Worm (Caenorhabditis elegans) whole organism, L4 larva: ENCODE data around the gene mif-2.

Experiments
- F26F4.8 ChIP-seq: fragments of 200-800 bp; sonication (Bioruptor generic); conservative IDR thresholded peaks from 2 replicates; pipeline ENCODE4 v1.3.6; 2022; ENCODE audit warnings: missing genetic modification characterization, missing compliant biosample characterization
- F44E2.7 ChIP-seq: fragments of 200-800 bp; sonication (Bioruptor generic); IDR thresholded peaks from 2 replicates; pipeline ENCODE4 v2.1.2; 2022; ENCODE audit warnings: missing genetic modification characterization, missing compliant biosample characterization
- R02D3.7 ChIP-seq: fragments of 150-350 bp; sonication (generic microtip); optimal IDR thresholded peaks from 3 replicates; lab custom pipeline; 2014; ENCODE audit warnings: missing biosample characterization, missing genetic modification characterization
- Y5F2A.4 ChIP-seq: fragments of 200-800 bp; sonication (Bioruptor generic); optimal IDR thresholded peaks from 2 replicates; lab custom pipeline; 2018; ENCODE audit warnings: mild to moderate bottlenecking, missing genetic modification characterization, missing compliant biosample characterization
- ama-1 ChIP-seq: fragments of 150-350 bp; optimal IDR thresholded peaks from 2 replicates; lab custom pipeline; 2014; ENCODE audit warnings: inconsistent platforms, mixed read lengths
- ceh-82 ChIP-seq: sonication (generic microtip); optimal IDR thresholded peaks from 2 replicates; lab custom pipeline; 2017; ENCODE audit warnings: missing biosample characterization, missing genetic modification characterization
- lin-15B ChIP-seq: fragments of 150-350 bp; sonication (generic microtip); optimal IDR thresholded peaks from 3 replicates; lab custom pipeline; 2014; ENCODE audit warnings: missing biosample characterization, missing genetic modification characterization
- lin-39 ChIP-seq: fragments of 150-350 bp; optimal IDR thresholded peaks from 2 replicates; lab custom pipeline; 2014; ENCODE audit warnings: missing biosample characterization, missing genetic modification reagents, missing genetic modification characterization
- mep-1 ChIP-seq: fragments of 150-350 bp; sonication (generic microtip); optimal IDR thresholded peaks from 3 replicates; lab custom pipeline; 2014; ENCODE audit warnings: missing biosample characterization, missing genetic modification characterization
- nhr-77 ChIP-seq: fragments of 150-350 bp; optimal IDR thresholded peaks from 2 replicates; lab custom pipeline; 2014; ENCODE audit warnings: missing biosample characterization, missing genetic modification characterization
- unc-39 ChIP-seq: sonication (generic microtip); optimal IDR thresholded peaks from 2 replicates; lab custom pipeline; 2017; ENCODE audit warnings: missing biosample characterization, missing genetic modification characterization
- unc-62 ChIP-seq, 3 experiments: fragments of 150-350 bp in 1 of 3; sonication (generic microtip); optimal IDR thresholded peaks in 2 of 3; peaks in 1 of 3; 1 replicate in 1 of 3; 2 replicates in 2 of 3; lab custom pipeline; 2014 to 2017; ENCODE audit warnings: missing biosample characterization in 3 of 3, missing genetic modification characterization in 3 of 3, missing genetic modification reagents in 3 of 3, missing genotype in 1 of 3

DNA sequence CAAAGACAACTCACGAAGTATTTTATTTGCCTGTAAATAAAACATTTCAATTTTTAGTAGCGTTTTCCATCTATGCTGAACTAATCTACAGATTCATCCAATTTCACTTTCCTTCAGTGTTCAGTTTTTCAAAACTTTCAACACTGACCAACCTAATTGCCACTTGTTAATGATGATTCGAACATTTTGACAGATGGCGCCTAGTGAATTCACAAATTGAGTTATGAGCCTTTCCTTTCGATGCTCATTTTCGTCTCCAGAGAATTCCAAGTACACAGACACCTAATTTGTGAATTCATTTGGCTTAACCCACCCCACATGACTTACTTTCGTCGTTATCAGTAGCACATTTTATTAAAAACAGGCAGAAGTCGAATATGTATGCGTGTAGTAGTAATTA, 31.4 kb downstream of the mif-2 start:
- no peak for TF ChIP-seq unc-39 (tag; lab: Kevin White, UChicago)
- no peak for TF ChIP-seq R02D3.7 (tag; lab: Kevin White, UChicago)
- no peak for TF ChIP-seq ama-1 (lab: Kevin White, UChicago)
- TF ChIP-seq Y5F2A.4 (GFP tag; lab: Kevin White, UChicago): no peak
- TF ChIP-seq mep-1 (tag; lab: Kevin White, UChicago): no peak
- no peak for TF ChIP-seq nhr-77
- TF ChIP-seq F26F4.8: no peak
- TF ChIP-seq F44E2.7 (GFP tag; lab: Robert Waterston, UW): no peak
- TF ChIP-seq unc-62 (GFP tag; optimal IDR thresholded peaks at IDR 0.05 in 1 of 2; lab: Kevin White, UChicago): no peak
- TF ChIP-seq unc-62 (tag; optimal IDR thresholded peaks at IDR 0.05; lab: Kevin White, UChicago): no peak
- no peak for TF ChIP-seq ceh-82 (tag; lab: Kevin White, UChicago)
- no peak for TF ChIP-seq lin-15B (tag; lab: Kevin White, UChicago)
- TF ChIP-seq lin-39 (tag; lab: Kevin White, UChicago): no peak
